Fruit fly (Drosophila melanogaster) whole organism, embryonic: ENCODE data around the gene CG32432.

ENCODE experiments used
- Atf6 ChIP-seq: fragments of 200-800 bp; sonication (Bioruptor generic); IDR thresholded peaks from 2 replicates; pipeline ENCODE4 v1.3.6; 2022; ENCODE audit warnings: missing biosample characterization, missing genetic modification characterization
- Awh ChIP-seq: fragments of 200-800 bp; sonication (Bioruptor generic); IDR thresholded peaks from 2 replicates; pipeline ENCODE4, ENCODE4 v1.3.6; 2022; ENCODE audit warnings: missing biosample characterization, missing genetic modification characterization
- Bdp1 ChIP-seq: fragments of 200-800 bp; sonication (Bioruptor generic); optimal IDR thresholded peaks from 3 replicates; lab custom pipeline; 2016; ENCODE audit warnings: missing biosample characterization, missing genetic modification characterization
- CG10565 ChIP-seq: fragments of 200-800 bp; sonication (Bioruptor generic); optimal IDR thresholded peaks from 3 replicates; lab custom pipeline; 2016; ENCODE audit warnings: missing biosample characterization, mild to moderate bottlenecking, missing genetic modification characterization
- CG11504 ChIP-seq: fragments of 200-800 bp; sonication (Bioruptor generic); optimal IDR thresholded peaks from 3 replicates; lab custom pipeline; 2019; ENCODE audit warnings: missing biosample characterization, mild to moderate bottlenecking, missing genetic modification characterization, moderate library complexity
- CG13123 ChIP-seq: fragments of 200-800 bp; sonication (Bioruptor generic); optimal IDR thresholded peaks from 2 replicates; lab custom pipeline; 2016; ENCODE audit warnings: missing biosample characterization, missing genetic modification characterization
- CG14710 ChIP-seq: fragments of 200-800 bp; sonication (Bioruptor generic); optimal IDR thresholded peaks from 3 replicates; lab custom pipeline; 2019; ENCODE audit warnings: missing biosample characterization, mild to moderate bottlenecking, missing genetic modification characterization, moderate library complexity
- CG31441 ChIP-seq: fragments of 200-800 bp; sonication (Bioruptor generic); IDR thresholded peaks from 2 replicates; pipeline ENCODE4 v1.3.6; 2022; ENCODE audit warnings: missing biosample characterization, missing genetic modification characterization
- CG32532 ChIP-seq: fragments of 200-800 bp; sonication (Bioruptor generic); IDR thresholded peaks from 2 replicates; pipeline ENCODE4 v1.3.6; 2022; ENCODE audit warnings: missing biosample characterization, missing genetic modification characterization
- CG7357 ChIP-seq: fragments of 200-800 bp; sonication (Bioruptor generic); IDR thresholded peaks from 3 replicates; pipeline ENCODE4 v1.3.6; 2022; ENCODE audit warnings: missing biosample characterization, missing genetic modification characterization
- CG7745 ChIP-seq: fragments of 200-800 bp; sonication (Bioruptor generic); optimal IDR thresholded peaks from 2 replicates; lab custom pipeline; 2018; ENCODE audit warnings: missing biosample characterization, mild to moderate bottlenecking, missing genetic modification characterization, moderate library complexity
- CG9215 ChIP-seq: fragments of 200-800 bp; sonication (Bioruptor generic); IDR thresholded peaks from 2 replicates; pipeline ENCODE4 v1.3.6; 2022; ENCODE audit warnings: missing biosample characterization, missing genetic modification characterization
- CG9609 ChIP-seq: fragments of 200-800 bp; sonication (Bioruptor generic); optimal IDR thresholded peaks from 3 replicates; lab custom pipeline; 2016; ENCODE audit warnings: missing biosample characterization, missing genetic modification characterization
- CkIIα-i1 ChIP-seq: fragments of 200-800 bp; sonication (Bioruptor generic); IDR thresholded peaks from 2 replicates; pipeline ENCODE4 v1.3.6; 2022; ENCODE audit warnings: missing biosample characterization, missing genetic modification characterization
- CrebB ChIP-seq: fragments of 200-800 bp; sonication (Bioruptor generic); optimal IDR thresholded peaks from 3 replicates; lab custom pipeline; 2018; ENCODE audit warnings: missing biosample characterization, mild to moderate bottlenecking, missing genetic modification characterization
- Doc3 ChIP-seq: fragments of 200-800 bp; sonication (Bioruptor generic); IDR thresholded peaks from 3 replicates; pipeline ENCODE4 v1.3.6; 2022; ENCODE audit warnings: missing biosample characterization, missing genetic modification characterization; ENCODE audit not compliant: partially characterized antibody
- Ets65A ChIP-seq: fragments of 200-800 bp; sonication (Bioruptor generic); peaks from one replicate; lab custom pipeline; 2016; ENCODE audit warnings: missing biosample characterization, missing genetic modification characterization
- Fer2 ChIP-seq: fragments of 200-800 bp; sonication (Bioruptor generic); optimal IDR thresholded peaks from 2 replicates; lab custom pipeline; 2018; ENCODE audit warnings: missing biosample characterization, mild to moderate bottlenecking, missing genetic modification characterization, moderate library complexity
- Hmx ChIP-seq: fragments of 200-800 bp; sonication (Bioruptor generic); optimal IDR thresholded peaks from 2 replicates; lab custom pipeline; 2016; ENCODE audit warnings: missing biosample characterization, missing genetic modification characterization
- Hr3 ChIP-seq: fragments of 200-800 bp; sonication (Bioruptor generic); optimal IDR thresholded peaks from 3 replicates; lab custom pipeline; 2016; ENCODE audit warnings: missing biosample characterization, missing genetic modification characterization
- Mes4 ChIP-seq: fragments of 200-800 bp; sonication (Bioruptor generic); optimal IDR thresholded peaks from 2 replicates; lab custom pipeline; 2016; ENCODE audit warnings: missing biosample characterization, missing genetic modification characterization
- Nf-YC ChIP-seq: fragments of 200-800 bp; optimal IDR thresholded peaks from 3 replicates; lab custom pipeline; 2019; ENCODE audit warnings: missing biosample characterization, mild to moderate bottlenecking, missing genetic modification characterization, moderate library complexity
- Oli ChIP-seq: fragments of 200-800 bp; sonication (Bioruptor generic); optimal IDR thresholded peaks from 2 replicates; lab custom pipeline; 2018; ENCODE audit warnings: missing biosample characterization, mild to moderate bottlenecking, missing genetic modification characterization, moderate library complexity
- Ravus ChIP-seq: fragments of 200-800 bp; sonication (Bioruptor generic); IDR thresholded peaks from 2 replicates; pipeline ENCODE4 v1.3.6; 2022; ENCODE audit warnings: missing biosample characterization, missing genetic modification characterization
- Side ChIP-seq: fragments of 200-800 bp; sonication (Bioruptor generic); optimal IDR thresholded peaks from 2 replicates; lab custom pipeline; 2016; ENCODE audit warnings: missing biosample characterization, missing genetic modification characterization
- Sin3A ChIP-seq: fragments of >200 bp; optimal IDR thresholded peaks from 2 replicates; lab custom pipeline; 2018
- Sry-δ ChIP-seq: fragments of 200-800 bp; sonication (Bioruptor generic); optimal IDR thresholded peaks from 2 replicates; lab custom pipeline; 2016; ENCODE audit warnings: missing biosample characterization, missing genetic modification characterization
- Xbp1 ChIP-seq: fragments of 200-800 bp; sonication (Bioruptor generic); optimal IDR thresholded peaks from 3 replicates; lab custom pipeline; 2016; ENCODE audit warnings: missing biosample characterization, mild to moderate bottlenecking, missing genetic modification characterization
- Xrp1 ChIP-seq: fragments of 200-800 bp; sonication (Bioruptor generic); IDR thresholded peaks from 2 replicates; pipeline ENCODE4 v1.3.6; 2022; ENCODE audit warnings: missing biosample characterization, missing genetic modification characterization
- ara ChIP-seq: fragments of 200-800 bp; sonication (Bioruptor generic); IDR thresholded peaks from 2 replicates; pipeline ENCODE4 v1.3.6; 2022; ENCODE audit warnings: missing biosample characterization, missing genetic modification characterization
- bcd ChIP-seq: fragments of 200-800 bp; sonication (Bioruptor generic); optimal IDR thresholded peaks from 2 replicates; lab custom pipeline; 2017; ENCODE audit warnings: missing biosample characterization, mild to moderate bottlenecking, missing genetic modification characterization
- bowl ChIP-seq: fragments of 200-800 bp; sonication (Bioruptor generic); IDR thresholded peaks from 2 replicates; pipeline ENCODE4 v1.3.6; 2022; ENCODE audit warnings: missing biosample characterization, missing genetic modification characterization
- caup ChIP-seq: fragments of 200-800 bp; sonication (Bioruptor generic); optimal IDR thresholded peaks from 3 replicates; lab custom pipeline; 2017; ENCODE audit warnings: missing biosample characterization, mild to moderate bottlenecking, missing genetic modification characterization, moderate library complexity; ENCODE audit not compliant: severe bottlenecking
- cwo ChIP-seq: fragments of 200-800 bp; sonication (Bioruptor generic); optimal IDR thresholded peaks from 3 replicates; lab custom pipeline; 2017; ENCODE audit warnings: missing biosample characterization, missing genetic modification characterization, mild to moderate bottlenecking, moderate library complexity, missing genetic modification reagents
- dysf ChIP-seq: fragments of 200-800 bp; sonication (Bioruptor generic); IDR thresholded peaks from 3 replicates; pipeline ENCODE4 v1.3.6; 2022; ENCODE audit warnings: missing biosample characterization, missing genetic modification characterization
- en ChIP-seq: fragments of 200-800 bp; sonication (Bioruptor generic); optimal IDR thresholded peaks from 2 replicates; lab custom pipeline; 2016; ENCODE audit warnings: missing biosample characterization, missing genetic modification characterization
- ewg ChIP-seq: fragments of 200-800 bp; sonication (Bioruptor generic); optimal IDR thresholded peaks from 3 replicates; lab custom pipeline; 2017; ENCODE audit warnings: mild to moderate bottlenecking, missing biosample characterization, missing genetic modification reagents, missing genetic modification characterization
- gfzf ChIP-seq: fragments of 200-800 bp; sonication (Bioruptor generic); optimal IDR thresholded peaks from 2 replicates; lab custom pipeline; 2016; ENCODE audit warnings: missing biosample characterization, mild to moderate bottlenecking, missing genetic modification characterization, moderate library complexity
- gsb ChIP-seq: fragments of 200-800 bp; sonication (Bioruptor generic); IDR thresholded peaks from 2 replicates; pipeline ENCODE4 v1.3.6; 2022; ENCODE audit warnings: missing biosample characterization, missing genetic modification characterization
- inv ChIP-seq: fragments of 200-800 bp; sonication (Bioruptor generic); IDR thresholded peaks from 2 replicates; pipeline ENCODE4 v1.3.6; 2022; ENCODE audit warnings: missing biosample characterization, missing genetic modification characterization; ENCODE audit not compliant: partially characterized antibody
- lilli ChIP-seq: fragments of 200-800 bp; sonication (Bioruptor generic); optimal IDR thresholded peaks from 3 replicates; lab custom pipeline; 2016; ENCODE audit warnings: missing biosample characterization, missing genetic modification characterization
- mirr ChIP-seq: fragments of 200-800 bp; sonication (Bioruptor generic); optimal IDR thresholded peaks from 3 replicates; lab custom pipeline; 2018; ENCODE audit warnings: missing biosample characterization, mild to moderate bottlenecking, missing genetic modification characterization
- pfk ChIP-seq: fragments of 200-800 bp; sonication (Bioruptor generic); optimal IDR thresholded peaks from 2 replicates; lab custom pipeline; 2018; ENCODE audit warnings: missing biosample characterization, mild to moderate bottlenecking, missing genetic modification characterization, moderate library complexity
- pho ChIP-seq: fragments of 200-800 bp; sonication (Bioruptor generic); optimal IDR thresholded peaks from 2 replicates; lab custom pipeline; 2016; ENCODE audit warnings: missing biosample characterization, missing genetic modification characterization
- pzg ChIP-seq: fragments of 200-800 bp; sonication (Bioruptor generic); optimal IDR thresholded peaks from 3 replicates; lab custom pipeline; 2018; ENCODE audit warnings: missing biosample characterization, mild to moderate bottlenecking, missing genetic modification characterization, moderate library complexity
- rib ChIP-seq: fragments of 200-800 bp; sonication (Bioruptor generic); IDR thresholded peaks from 2 replicates; pipeline ENCODE4 v1.3.6; 2022; ENCODE audit warnings: missing biosample characterization, missing genetic modification characterization
- salm ChIP-seq: fragments of 200-800 bp; sonication (Bioruptor generic); optimal IDR thresholded peaks from 2 replicates; lab custom pipeline; 2018; ENCODE audit warnings: missing biosample characterization, mild to moderate bottlenecking, missing genetic modification characterization
- shn ChIP-seq: fragments of 200-800 bp; sonication (Bioruptor generic); optimal IDR thresholded peaks from 3 replicates; lab custom pipeline; 2016; ENCODE audit warnings: missing biosample characterization, missing genetic modification characterization
- sr ChIP-seq: fragments of 200-800 bp; sonication (Bioruptor generic); IDR thresholded peaks from 3 replicates; pipeline ENCODE4 v1.3.6; 2022; ENCODE audit warnings: missing biosample characterization, missing genetic modification characterization
- ssp ChIP-seq: fragments of 200-800 bp; sonication (Bioruptor generic); IDR thresholded peaks from 2 replicates; pipeline ENCODE4 v1.3.6; 2022; ENCODE audit warnings: missing biosample characterization, missing genetic modification characterization
- wor ChIP-seq: fragments of 200-800 bp; sonication (Bioruptor generic); IDR thresholded peaks from 2 replicates; pipeline ENCODE4 v1.3.6; 2022; ENCODE audit warnings: missing biosample characterization, missing genetic modification characterization

Gene CG32432

DNA sequence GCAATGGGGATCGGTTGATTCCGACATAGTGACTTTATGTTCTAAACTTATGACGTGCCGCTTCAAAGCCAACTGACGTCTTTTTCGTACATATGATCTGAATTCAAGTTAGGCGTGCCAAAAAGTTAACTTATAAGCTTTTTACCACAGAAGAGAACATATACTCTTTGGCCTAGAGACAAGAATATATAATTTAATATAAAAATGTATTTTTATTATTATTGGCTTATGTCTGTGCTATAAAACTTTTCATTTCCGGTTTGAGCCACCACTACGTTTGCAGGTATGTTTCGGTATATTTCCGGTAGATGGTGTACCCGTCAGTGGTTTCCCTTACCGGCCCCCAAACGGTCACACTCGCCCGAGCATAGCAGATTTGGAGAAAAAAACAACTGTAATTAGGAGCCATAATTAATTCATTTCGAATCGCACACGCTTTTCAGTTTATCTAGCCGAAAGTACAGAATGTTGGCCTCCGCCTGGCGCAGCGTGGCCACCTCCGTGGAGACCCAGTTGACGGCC, 86.6 kb downstream of the CG32432 start, which contains the start of the genes CG3698 and tzn (continued):
- TF ChIP-seq en (GFP tag; lab: Kevin White, UChicago) (peak; percentile 85), CG31441 (GFP tag; lab: Robert Waterston, UW) (no peak; the same call in 1 of the 2 replicates), Fer2 (tag; lab: Kevin White, UChicago) (peak; percentile 91), CG32532 (GFP tag; lab: Robert Waterston, UW) (peak; percentile 96), Awh (GFP tag; lab: Robert Waterston, UW) (peak; percentile 92), Oli (tag; lab: Kevin White, UChicago) (peak; percentile 86), salm (tag; lab: Kevin White, UChicago) (peak; percentile 87), gsb (GFP tag; lab: Robert Waterston, UW) (peak; percentile 86), Nf-YC (peak; percentile 69), Ravus (GFP tag; lab: Robert Waterston, UW) (peak; percentile 75), CG11504 (tag; lab: Kevin White, UChicago) (no peak), Xbp1 (peak; percentile 94), Hr3 (peak; percentile 87), ewg (GFP tag; lab: Kevin White, UChicago) (peak; percentile 93), cwo (GFP tag; lab: Kevin White, UChicago) (no peak), bowl (GFP tag; lab: Robert Waterston, UW) (peak; percentile 78), Ets65A (GFP tag; lab: Kevin White, UChicago) (peak; percentile 100), shn (GFP tag; lab: Kevin White, UChicago) (peak; percentile 83), Xrp1 (GFP tag; lab: Robert Waterston, UW) (peak; percentile 43; the same call in 1 of the 2 replicates), pfk (GFP tag; lab: Kevin White, UChicago) (peak; percentile 82), sr (peak; percentile 88), Doc3 (no peak), gfzf (GFP tag; lab: Kevin White, UChicago) (peak; percentile 85), CG10565 (GFP tag; lab: Kevin White, UChicago) (peak; percentile 75), wor (GFP tag; lab: Robert Waterston, UW) (peak; percentile 75), Atf6 (GFP tag; lab: Robert Waterston, UW) (peak; percentile 88), ara (GFP tag; lab: Robert Waterston, UW) (peak; percentile 85), CG13123 (peak; percentile 89), mirr (GFP tag; lab: Kevin White, UChicago) (peak; percentile 93), CG7745 (tag; lab: Kevin White, UChicago) (no peak), Side (GFP tag; lab: Kevin White, UChicago) (peak; percentile 86), Hmx (GFP tag; lab: Kevin White, UChicago) (no peak), caup (peak; percentile 98), CG9215 (GFP tag; lab: Robert Waterston, UW) (peak; percentile 80), lilli (GFP tag; lab: Kevin White, UChicago) (peak; percentile 77), CG7357 (GFP tag; lab: Robert Waterston, UW) (peak; percentile 78; the same call in 2 of the 3 replicates), rib (GFP tag; lab: Robert Waterston, UW) (peak; percentile 84), bcd (GFP tag; lab: Kevin White, UChicago) (peak; percentile 98), Mes4 (GFP tag; lab: Kevin White, UChicago) (peak; percentile 82), dysf (GFP tag; lab: Robert Waterston, UW) (peak; percentile 92), CG14710 (tag; lab: Kevin White, UChicago) (peak; percentile 93), inv (GFP tag; lab: Robert Waterston, UW) (no peak), Sin3A (lab: Kevin White, UChicago) (no peak), Bdp1 (peak; percentile 80), pho (GFP tag; lab: Kevin White, UChicago) (peak; percentile 77), CG9609 (GFP tag; lab: Kevin White, UChicago) (peak; percentile 82), pzg (GFP tag; lab: Kevin White, UChicago) (peak; percentile 81), CkIIα-i1 (GFP tag; lab: Robert Waterston, UW) (peak; percentile 86), Sry-δ (GFP tag; lab: Kevin White, UChicago) (peak; percentile 58), CrebB (peak; percentile 90), ssp (peak; percentile 81)
